Fruit fly (Drosophila melanogaster) S2 (cell line): ENCODE data around the gene CG34452.

Source experiments
- CG8478 ChIP-seq: fragments of >200 bp; optimal IDR thresholded peaks from 2 replicates; lab custom pipeline; 2018
- CTCF ChIP-seq, 2 experiments: fragments of >200 bp; optimal IDR thresholded peaks; 2 replicates each; lab custom pipeline; 2018

- no peak for TF ChIP-seq CG8478 (lab: Kevin White, UChicago)
- TF ChIP-seq CTCF (optimal IDR thresholded peaks at IDR 0.05; lab: Kevin White, UChicago), result no peak
These were observed 35.5 kb downstream of the CG34452 start, which contains the start of the genes Eig71Ec and Eig71Ed for dm6 chr3L:15652154-15652553.
